Fruit fly (Drosophila melanogaster) whole organism, larva: ENCODE data around the gene CG7728.

Experiments
- noc ChIP-seq: fragments of 200-800 bp; sonication (Bioruptor generic); optimal IDR thresholded peaks from 3 replicates; lab custom pipeline; 2019; ENCODE audit warnings: missing biosample characterization, mild to moderate bottlenecking, missing genetic modification characterization, moderate library complexity

The CG7728 gene

dm6 chr3L:17009715-17010491 lies 6.4 kb upstream of the CG7728 start:
- peak; percentile 91 for TF ChIP-seq noc

- TF ChIP-seq noc = no peak
Measured at dm6 chr3L:17010492-17011303, 5.6 kb upstream of the CG7728 start.

dm6 chr3L:17011351-17012016 lies 4.9 kb upstream of the CG7728 start:
- TF ChIP-seq noc = no peak

- TF ChIP-seq noc = peak; percentile 60
Measured at dm6 chr3L:17012017-17012719, 4.2 kb upstream of the CG7728 start, which contains the start of gene CG3764. Gene CG3764 (minus strand): TSS chr3L:17012565.

- TF ChIP-seq noc = no peak
Measured at dm6 chr3L:17016576-17016917, 211 bp downstream of the CG7728 start.

- no peak for TF ChIP-seq noc
Measured at dm6 chr3L:17022756-17023155, 6.4 kb downstream of the CG7728 start, which contains the start of gene CG6652. Gene CG6652 (minus strand): TSS chr3L:17022856.

dm6 chr3L:17023641-17024040 lies 7.3 kb downstream of the CG7728 start, which contains the start of gene a10:
Gene a10 (minus strand): TSS chr3L:17023741.
- TF ChIP-seq noc = no peak

dm6 chr3L:17024095-17024639 lies 7.8 kb downstream of the CG7728 start, which contains the start of gene Fit2:
Gene Fit2 (plus strand): TSS chr3L:17024328.
- TF ChIP-seq noc = no peak

dm6 chr3L:17027310-17027709 lies 11.0 kb downstream of the CG7728 start, which contains the start of gene CG7730:
Gene CG7730 (plus strand): TSS chr3L:17027515.
- no peak for TF ChIP-seq noc

- no peak for TF ChIP-seq noc
Measured at dm6 chr3L:17031971-17032370, 15.6 kb downstream of the CG7728 start, which contains the start of gene Ilp8. Gene Ilp8 (minus strand): TSS chr3L:17032080.

dm6 chr3L:17033309-17033708 lies 17.0 kb downstream of the CG7728 start:
- no peak for TF ChIP-seq noc

dm6 chr3L:17035492-17035891 lies 19.2 kb downstream of the CG7728 start, which contains the start of gene beg:
Gene beg (plus strand): TSS chr3L:17035668.
- TF ChIP-seq noc = no peak

dm6 chr3L:17042297-17042921 lies 26.1 kb downstream of the CG7728 start, which contains the start of the genes scaf6 and Papst2:
Gene scaf6 (minus strand): TSS chr3L:17042574.
Gene Papst2 (plus strand): TSS chr3L:17042797.
- no peak for TF ChIP-seq noc

dm6 chr3L:17044799-17045198 lies 28.5 kb downstream of the CG7728 start, which contains the start of gene Pop5:
Gene Pop5 (minus strand): TSS chr3L:17045038.
- no peak for TF ChIP-seq noc
